Worm (Caenorhabditis elegans) whole organism, young adult: ENCODE measurements around the gene hpl-2.

ENCODE experiments used
- F10E7.11 ChIP-seq: sonication (generic microtip); optimal IDR thresholded peaks from 2 replicates; lab custom pipeline; 2017; ENCODE audit warnings: mild to moderate bottlenecking, missing genetic modification characterization, moderate library complexity, missing compliant biosample characterization
- bed-2 ChIP-seq: fragments of 200-800 bp; sonication (Bioruptor generic); IDR thresholded peaks from 2 replicates; pipeline ENCODE4 v1.3.6; 2022; ENCODE audit warnings: missing genetic modification reagents, missing genetic modification characterization, missing compliant biosample characterization
- dpff-1 ChIP-seq: sonication (generic microtip); optimal IDR thresholded peaks from 2 replicates; lab custom pipeline; 2017; ENCODE audit warnings: mild to moderate bottlenecking, missing genetic modification characterization, missing compliant biosample characterization
- lsl-1 ChIP-seq: fragments of 200-800 bp; sonication (Bioruptor generic); optimal IDR thresholded peaks from 2 replicates; lab custom pipeline; 2018; ENCODE audit warnings: mild to moderate bottlenecking, missing genetic modification characterization, moderate library complexity, missing compliant biosample characterization
- nfya-2 ChIP-seq: fragments of 200-800 bp; sonication (Bioruptor generic); IDR thresholded peaks from 2 replicates; pipeline ENCODE4 v1.3.6; 2022; ENCODE audit warnings: missing genetic modification reagents, missing genetic modification characterization, missing compliant biosample characterization
- rec-8 ChIP-seq, 2 experiments: sonication (generic microtip); optimal IDR thresholded peaks; 2 replicates each; lab custom pipeline; 2016; ENCODE audit warnings: mild to moderate bottlenecking in 2 of 2, missing genetic modification characterization in 2 of 2, missing genetic modification reagents in 2 of 2, missing genotype in 2 of 2, missing biosample characterization in 1 of 2, missing compliant biosample characterization in 1 of 2, moderate library complexity in 1 of 2
- unc-62 ChIP-seq: fragments of 150-350 bp; optimal IDR thresholded peaks from 2 replicates; lab custom pipeline; 2014; ENCODE audit warnings: missing biosample characterization, missing genetic modification reagents, missing genetic modification characterization

- TF ChIP-seq bed-2 (GFP tag; lab: Robert Waterston, UW) (no peak), nfya-2 (GFP tag; lab: Robert Waterston, UW) (no peak), rec-8 (tag; optimal IDR thresholded peaks at IDR 0.05; lab: Kevin White, UChicago) (no peak), dpff-1 (tag; lab: Kevin White, UChicago) (no peak), lsl-1 (GFP tag; lab: Kevin White, UChicago) (no peak), unc-62 (GFP tag; lab: Kevin White, UChicago) (no peak), F10E7.11 (no peak)
These were observed 51.5 kb downstream of the hpl-2 start for ce11 chrIII:10703833-10704232.
